Worm (Caenorhabditis elegans): ENCODE data around the gene srlf-34.

The srlf-34 gene

DNA sequence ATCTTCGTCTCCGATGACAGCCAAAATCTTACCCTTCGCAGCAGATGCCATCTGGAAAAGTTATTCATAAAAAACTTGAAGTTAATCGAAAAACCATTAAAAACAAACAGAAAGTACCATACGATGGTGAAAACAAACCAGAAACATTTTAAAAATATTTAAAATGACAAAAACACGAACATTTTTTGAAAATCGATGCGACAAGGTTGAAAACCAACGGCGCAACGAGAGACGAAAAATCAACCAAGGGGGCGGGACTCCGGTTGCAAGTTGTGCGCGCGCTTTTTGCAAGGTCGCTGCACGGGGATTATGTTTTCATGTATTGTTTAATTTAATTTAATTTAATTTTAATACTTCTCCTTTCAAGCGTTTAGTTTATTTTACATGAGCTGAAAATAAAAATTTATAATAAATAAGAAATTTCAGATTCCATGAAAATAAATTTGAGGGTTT, 8.4 kb upstream of the srlf-34 start, which contains the start of gene vha-9 (continued):
- peak; percentile 26 for TF ChIP-seq ztf-4 (tag; optimal IDR thresholded peaks at IDR 0.05)
- peak; percentile 55 to 62 for TF ChIP-seq lin-35 (GFP tag; optimal IDR thresholded peaks at IDR 0.05)

DNA sequence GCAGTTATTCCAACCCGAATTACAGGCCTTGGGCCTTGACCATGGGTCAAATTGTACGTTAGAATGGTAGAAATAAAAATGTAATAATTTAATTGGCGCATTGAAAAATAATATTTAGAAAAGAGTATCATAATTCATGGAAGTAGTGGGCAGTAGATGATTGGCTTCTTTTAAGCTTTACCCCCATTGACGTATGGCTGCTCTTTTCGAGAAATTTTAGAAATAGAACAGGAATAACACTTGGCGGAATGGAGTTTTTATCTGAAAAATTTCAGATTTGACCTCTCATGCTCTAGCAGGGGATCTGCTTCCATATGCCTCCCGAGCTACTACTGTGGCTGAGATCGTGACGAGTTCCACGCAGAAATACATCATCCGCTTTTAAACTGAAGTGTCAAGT, 3.4 kb upstream of the srlf-34 start, which contains the start of gene gcy-4:
gcy-4 (minus strand) TSS at position 101 of the 400 bp plus-strand sequence.
- TF ChIP-seq Y116A8C.19 (tag; optimal IDR thresholded peaks at IDR 0.05; ENCODE audit: borderline replicate concordance) (no peak), unc-30 (tag; optimal IDR thresholded peaks at IDR 0.05) (no peak)

DNA sequence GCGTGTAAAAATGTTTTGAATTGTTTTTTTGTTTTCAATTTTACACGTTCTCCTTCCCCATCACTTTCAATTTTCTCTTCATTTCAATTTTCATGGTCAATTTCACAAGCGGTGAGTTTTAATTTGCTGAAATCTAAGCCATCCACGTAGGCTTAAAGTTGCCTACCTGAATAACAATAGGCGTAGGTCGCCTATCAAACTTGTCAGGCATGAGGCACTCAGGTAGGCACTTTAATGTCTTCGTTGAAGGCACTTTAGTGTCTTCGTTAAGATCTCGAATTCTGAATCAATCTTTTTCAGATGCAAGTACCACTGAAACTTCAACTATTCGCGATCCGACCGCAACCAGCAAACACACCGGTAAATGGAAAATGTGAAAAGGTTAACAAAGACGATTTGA, 2.8 kb upstream of the srlf-34 start, which contains the start of gene ZK970.8:
ZK970.8 (plus strand) TSS at position 301 of the 400 bp plus-strand sequence.
- TF ChIP-seq unc-130 (tag; optimal IDR thresholded peaks at IDR 0.05) = no peak
- no peak for TF ChIP-seq lsy-2 (tag; optimal IDR thresholded peaks at IDR 0.05)
- no peak for TF ChIP-seq dsc-1 (tag; optimal IDR thresholded peaks at IDR 0.05)
- no peak for TF ChIP-seq nhr-90 (tag; optimal IDR thresholded peaks at IDR 0.05; ENCODE audit: poor library complexity)
- no peak for TF ChIP-seq fkh-4 (tag; optimal IDR thresholded peaks at IDR 0.05; ENCODE audit: borderline replicate concordance)
- TF ChIP-seq F16B12.6 (tag; optimal IDR thresholded peaks at IDR 0.05) = no peak
- no peak for TF ChIP-seq Y116A8C.19 (tag; optimal IDR thresholded peaks at IDR 0.05; ENCODE audit: borderline replicate concordance)
- TF ChIP-seq mef-2 (tag; optimal IDR thresholded peaks at IDR 0.05) = no peak
- TF ChIP-seq pag-3 (tag; optimal IDR thresholded peaks at IDR 0.05; ENCODE audit: borderline replicate concordance, insufficient read depth) = no peak
- no peak for TF ChIP-seq isw-1 (GFP tag; IDR thresholded peaks at IDR 0.05)
- no peak for TF ChIP-seq tlp-1 (tag; optimal IDR thresholded peaks at IDR 0.05)
- no peak for TF ChIP-seq dpl-1 (GFP tag; optimal IDR thresholded peaks at IDR 0.05)

DNA sequence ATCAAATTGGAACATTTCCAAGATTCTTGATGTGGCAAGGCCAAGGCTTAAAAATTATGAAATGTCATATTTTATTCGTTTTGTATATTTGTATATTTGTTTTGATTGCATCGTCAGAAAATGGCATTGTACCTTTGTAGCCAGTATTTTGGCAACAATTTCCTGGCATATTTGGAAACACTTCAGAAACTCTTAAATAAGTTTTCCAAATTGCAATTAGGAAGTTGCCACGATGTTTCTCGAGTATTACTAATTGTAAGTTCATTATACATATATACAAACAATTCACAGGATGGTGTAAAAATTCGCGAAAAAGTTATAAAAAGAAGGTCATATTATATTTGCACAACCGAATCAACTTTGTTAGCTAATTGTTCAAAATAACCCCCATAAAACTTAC, 3.2 kb downstream of the srlf-34 start, which contains the start of gene idpp-8:
idpp-8 (plus strand) TSS at position 301 of the 400 bp plus-strand sequence.
- TF ChIP-seq ceh-88 (GFP tag; IDR thresholded peaks at IDR 0.05) (no peak), nhr-28 (tag; optimal IDR thresholded peaks at IDR 0.05) (no peak), fkh-10 (GFP tag; optimal IDR thresholded peaks at IDR 0.05) (no peak), mef-2 (tag; optimal IDR thresholded peaks at IDR 0.05) (no peak), elt-3 (tag; optimal IDR thresholded peaks at IDR 0.05) (no peak), ztf-4 (tag; optimal IDR thresholded peaks at IDR 0.05) (no peak)

DNA sequence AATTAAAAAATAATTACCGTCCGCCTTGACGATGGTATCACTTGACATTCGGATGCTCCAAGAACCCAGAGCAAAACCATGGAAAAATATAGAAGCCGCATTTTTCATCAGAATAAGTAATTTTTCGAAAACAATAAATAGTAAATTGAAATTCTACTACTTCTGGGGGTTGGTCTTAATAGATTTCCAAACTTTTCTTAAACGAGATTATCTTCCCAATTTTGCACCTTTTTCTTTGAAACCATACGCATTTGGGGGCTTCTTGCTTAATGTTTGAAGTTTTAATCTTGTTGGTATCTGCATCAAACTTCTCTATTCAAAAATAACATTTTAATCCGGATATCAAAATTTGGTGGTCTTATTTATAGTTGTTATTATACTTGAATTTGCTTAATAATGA, 4.0 kb downstream of the srlf-34 start, which contains the start of gene gcy-5:
gcy-5 (minus strand) TSS at position 101 of the 400 bp plus-strand sequence.
- TF ChIP-seq dsc-1 (tag; optimal IDR thresholded peaks at IDR 0.05) (no peak), hlh-4 (tag; optimal IDR thresholded peaks at IDR 0.05) (no peak), sup-37 (GFP tag; optimal IDR thresholded peaks at IDR 0.05) (no peak), nhr-76 (tag; optimal IDR thresholded peaks at IDR 0.05) (no peak), skn-1 (tag; optimal IDR thresholded peaks at IDR 0.05) (no peak), jun-1 (tag; optimal IDR thresholded peaks at IDR 0.05) (no peak), mef-2 (tag; optimal IDR thresholded peaks at IDR 0.05) (no peak), ceh-90 (tag; optimal IDR thresholded peaks at IDR 0.05) (no peak)

DNA sequence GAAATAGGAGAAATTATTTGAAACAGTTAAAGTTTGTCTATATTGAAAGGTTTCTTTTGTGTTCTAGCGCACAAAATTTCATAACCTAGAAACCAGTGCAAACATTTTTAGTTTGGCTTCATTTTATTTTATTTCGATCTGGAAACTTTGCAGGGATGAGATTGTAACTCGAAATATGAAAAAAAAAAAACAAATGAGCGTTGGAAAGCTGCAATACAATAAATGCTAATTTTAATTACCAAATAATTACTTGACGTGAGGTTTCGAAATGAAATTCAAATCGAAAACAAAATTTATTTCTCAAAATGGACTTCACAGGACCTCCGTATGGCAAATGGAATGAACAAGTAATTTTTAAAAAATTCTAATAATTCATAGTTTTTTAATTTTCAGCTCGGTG, 4.9 kb downstream of the srlf-34 start, which contains the start of gene M02G9.4:
M02G9.4 (plus strand) TSS at position 301 of the 400 bp plus-strand sequence.
- no peak for TF ChIP-seq fkh-8 (tag; optimal IDR thresholded peaks at IDR 0.05)
- no peak for TF ChIP-seq mab-9 (GFP tag; IDR thresholded peaks at IDR 0.05)
- no peak for TF ChIP-seq mef-2 (tag; optimal IDR thresholded peaks at IDR 0.05)
- TF ChIP-seq nhr-11 (tag; optimal IDR thresholded peaks at IDR 0.05) = no peak
- no peak for TF ChIP-seq pax-3 (tag; optimal IDR thresholded peaks at IDR 0.05)
- TF ChIP-seq egl-13 (tag; optimal IDR thresholded peaks at IDR 0.05) = no peak
- TF ChIP-seq ceh-90 (tag; optimal IDR thresholded peaks at IDR 0.05) = no peak
- TF ChIP-seq jun-1 (tag; optimal IDR thresholded peaks at IDR 0.05) = no peak
- TF ChIP-seq lin-14 (GFP tag; optimal IDR thresholded peaks at IDR 0.05) = no peak
- TF ChIP-seq lsy-2 (tag; optimal IDR thresholded peaks at IDR 0.05) = no peak
- TF ChIP-seq unc-98 (GFP tag; IDR thresholded peaks at IDR 0.05) = no peak
- no peak for TF ChIP-seq lin-13 (GFP tag; optimal IDR thresholded peaks at IDR 0.05)
- no peak for TF ChIP-seq ztf-4 (tag; optimal IDR thresholded peaks at IDR 0.05)
- TF ChIP-seq elt-2 (tag; optimal IDR thresholded peaks at IDR 0.05) = no peak

Measured in whole organism, L1 larva.